Fruit fly (Drosophila melanogaster): ENCODE measurements around the gene mldr.

DNA sequence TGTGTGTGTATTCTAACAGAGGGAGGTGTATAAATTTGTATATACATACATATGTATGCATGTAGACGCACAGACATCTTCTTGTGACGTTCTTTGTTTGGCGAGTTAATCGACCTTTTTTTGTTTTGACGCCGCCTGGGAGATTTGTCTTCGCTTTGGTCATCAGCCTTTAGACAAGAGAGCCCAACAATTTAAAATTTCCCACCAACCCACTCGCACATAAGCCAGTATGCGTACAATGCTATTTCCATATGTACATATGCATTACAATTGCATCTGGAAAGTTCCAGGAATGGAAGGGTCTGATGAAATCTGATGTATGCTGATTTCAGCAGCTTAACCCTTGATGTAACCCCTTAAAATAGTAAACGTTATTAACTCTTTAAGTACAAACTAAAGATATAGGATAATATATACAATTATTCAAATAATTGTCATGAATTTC, 11.5 kb upstream of the mldr start, which contains the start of gene Ubi-p5E:
- no peak for TF ChIP-seq CG33017 (tag; optimal IDR thresholded peaks at IDR 0.05)
- no peak for TF ChIP-seq CG7101 (tag; optimal IDR thresholded peaks at IDR 0.05)
- TF ChIP-seq kay (GFP tag; ENCODE audit: borderline replicate concordance), result no peak
- TF ChIP-seq tj (GFP tag; optimal IDR thresholded peaks at IDR 0.05), result peak; percentile 71
- no peak for TF ChIP-seq Crg-1 (GFP tag; optimal IDR thresholded peaks at IDR 0.05)

Measured in whole organism, adult.